Worm (Caenorhabditis elegans) whole organism, early embryonic: ENCODE measurements around the gene xol-1.

Experiments used
- B0310.2 ChIP-seq: sonication (generic microtip); optimal IDR thresholded peaks from 2 replicates; lab custom pipeline; 2016; ENCODE audit warnings: mild to moderate bottlenecking, missing genetic modification characterization, missing compliant biosample characterization
- F13C5.2 ChIP-seq: sonication (generic microtip); optimal IDR thresholded peaks from 2 replicates; lab custom pipeline; 2017; ENCODE audit warnings: mild to moderate bottlenecking, missing genetic modification characterization, inconsistent platforms, missing compliant biosample characterization
- aly-1 ChIP-seq: sonication (generic microtip); optimal IDR thresholded peaks from 2 replicates; lab custom pipeline; 2016; ENCODE audit warnings: missing genetic modification characterization, missing compliant biosample characterization
- ama-1 ChIP-seq: fragments of 150-350 bp; optimal IDR thresholded peaks from 2 replicates; lab custom pipeline; 2014
- ceh-13 ChIP-seq: fragments of 200-800 bp; sonication (Bioruptor generic); optimal IDR thresholded peaks from 2 replicates; lab custom pipeline; 2018; ENCODE audit warnings: mild to moderate bottlenecking, missing genetic modification characterization, missing compliant biosample characterization
- ceh-36 ChIP-seq: sonication (generic microtip); optimal IDR thresholded peaks from 2 replicates; lab custom pipeline; 2016; ENCODE audit warnings: missing genetic modification characterization, inconsistent platforms, missing compliant biosample characterization
- ets-7 ChIP-seq: sonication (generic microtip); optimal IDR thresholded peaks from 2 replicates; lab custom pipeline; 2016; ENCODE audit warnings: missing genotype, missing genetic modification characterization, missing compliant biosample characterization
- flt-1 ChIP-seq: fragments of 200-800 bp; sonication (Bioruptor generic); IDR thresholded peaks from 2 replicates; pipeline ENCODE4 v1.3.6; 2022; ENCODE audit warnings: missing genetic modification characterization, missing compliant biosample characterization
- hmbx-1 ChIP-seq: sonication (generic microtip); optimal IDR thresholded peaks from 2 replicates; lab custom pipeline; 2016; ENCODE audit warnings: mild to moderate bottlenecking, missing genetic modification characterization, missing compliant biosample characterization
- hmg-4 ChIP-seq: fragments of 200-800 bp; sonication (Bioruptor generic); optimal IDR thresholded peaks from 2 replicates; lab custom pipeline; 2018; ENCODE audit warnings: mild to moderate bottlenecking, missing genetic modification characterization, missing compliant biosample characterization
- hnd-1 ChIP-seq: sonication (generic microtip); optimal IDR thresholded peaks from 2 replicates; lab custom pipeline; 2016; ENCODE audit warnings: missing genetic modification characterization, missing compliant biosample characterization
- pes-1 ChIP-seq: fragments of 200-800 bp; sonication (Bioruptor generic); IDR thresholded peaks from 2 replicates; pipeline ENCODE4 v1.3.6; 2022; ENCODE audit warnings: missing genetic modification reagents, missing genetic modification characterization, missing compliant biosample characterization
- scrt-1 ChIP-seq: fragments of 200-800 bp; sonication (Bioruptor generic); IDR thresholded peaks from 2 replicates; pipeline ENCODE4 v1.3.6; 2022; ENCODE audit warnings: missing genetic modification characterization, missing compliant biosample characterization
- sea-1 ChIP-seq: fragments of 200-800 bp; sonication (Bioruptor generic); conservative IDR thresholded peaks from 2 replicates; pipeline ENCODE4 v1.3.6; 2022; ENCODE audit warnings: missing genetic modification characterization, missing compliant biosample characterization
- tbx-11 ChIP-seq: fragments of 200-800 bp; sonication (Bioruptor generic); IDR thresholded peaks from 2 replicates; pipeline ENCODE4 v1.3.6; 2022; ENCODE audit warnings: missing genetic modification characterization, missing compliant biosample characterization
- tbx-37 ChIP-seq: fragments of 200-800 bp; sonication (Bioruptor generic); conservative IDR thresholded peaks from 2 replicates; pipeline ENCODE4 v1.3.6; 2022; ENCODE audit warnings: missing genetic modification reagents, missing genetic modification characterization, missing compliant biosample characterization
- tra-4 ChIP-seq: sonication (generic microtip); optimal IDR thresholded peaks from 2 replicates; lab custom pipeline; 2017; ENCODE audit warnings: missing genetic modification characterization, missing compliant biosample characterization

The xol-1 gene

ce11 chrX:8083330-8083729, 42.2 kb downstream of the xol-1 start:
- no peak for TF ChIP-seq tbx-37 (GFP tag; lab: Robert Waterston, UW)

ce11 chrX:8083919-8084318, 42.8 kb downstream of the xol-1 start, which contains the start of gene K07E3.4:
TSS of gene K07E3.4 (minus strand) at chrX:8084018.
- TF ChIP-seq ets-7 (tag; lab: Kevin White, UChicago) (no peak), tbx-11 (GFP tag; lab: Robert Waterston, UW) (no peak), pes-1 (GFP tag; lab: Robert Waterston, UW) (no peak), scrt-1 (GFP tag; lab: Robert Waterston, UW) (no peak), hmbx-1 (tag; lab: Kevin White, UChicago) (no peak), hnd-1 (no peak), sea-1 (GFP tag; lab: Robert Waterston, UW) (no peak), flt-1 (no peak), ceh-36 (no peak)

ce11 chrX:8084669-8085068, 43.6 kb downstream of the xol-1 start:
- TF ChIP-seq ceh-36 (no peak), scrt-1 (GFP tag; lab: Robert Waterston, UW) (no peak), tbx-11 (GFP tag; lab: Robert Waterston, UW) (no peak), B0310.2 (tag; lab: Kevin White, UChicago) (no peak), ets-7 (tag; lab: Kevin White, UChicago) (no peak), flt-1 (no peak)

ce11 chrX:8086450-8086724, 45.3 kb downstream of the xol-1 start, which contains the start of gene dao-3:
TSS of gene dao-3 (minus strand) at chrX:8086550.
- TF ChIP-seq ceh-13 = no peak

DNA sequence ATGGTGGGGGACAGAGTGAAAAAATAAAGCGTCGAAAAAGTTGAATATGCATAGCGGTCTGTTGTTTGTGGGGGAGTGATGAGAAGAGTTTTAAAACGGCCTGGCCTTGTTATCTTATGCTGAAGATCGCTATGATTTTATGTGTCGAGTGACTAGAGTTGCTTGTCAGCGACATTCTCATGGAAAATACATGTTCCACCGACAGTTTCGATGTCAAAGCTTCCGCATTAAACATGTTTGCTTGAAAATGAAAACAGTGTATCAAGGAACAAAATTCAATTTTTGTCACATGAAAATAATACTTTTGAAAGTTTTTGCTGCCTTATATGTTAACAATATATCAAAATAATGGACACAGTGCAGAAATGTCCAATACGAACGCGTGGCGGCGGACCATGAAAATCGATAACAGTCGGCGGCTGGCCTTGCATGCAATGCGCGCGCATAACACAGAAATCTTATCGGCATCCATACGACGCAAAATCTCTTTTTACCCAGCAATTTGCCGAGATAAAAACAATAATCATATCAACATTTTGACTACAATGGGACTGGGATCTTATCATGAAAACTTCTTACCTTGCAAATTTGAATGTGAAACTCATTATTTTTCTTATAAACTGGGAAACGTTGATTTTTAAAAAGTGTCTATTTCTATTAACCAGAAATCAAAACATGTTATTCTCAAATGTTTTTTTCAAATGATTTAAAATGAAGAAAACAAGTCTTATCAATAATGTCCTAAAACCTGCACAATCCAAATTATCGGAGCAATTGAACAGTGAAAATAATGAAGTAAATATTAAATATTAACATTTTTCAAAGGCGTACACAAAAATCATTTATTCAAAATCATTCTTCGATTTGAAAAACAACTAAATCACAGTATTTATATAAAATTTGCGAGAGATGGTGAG, 45.9 kb downstream of the xol-1 start:
- TF ChIP-seq ets-7 (tag; lab: Kevin White, UChicago) = no peak
- TF ChIP-seq tbx-37 (GFP tag; lab: Robert Waterston, UW) = no peak
- no peak for TF ChIP-seq ceh-13
- no peak for TF ChIP-seq scrt-1 (GFP tag; lab: Robert Waterston, UW)
- no peak for TF ChIP-seq F13C5.2 (tag; lab: Kevin White, UChicago)
- no peak for TF ChIP-seq flt-1
- TF ChIP-seq pes-1 (GFP tag; lab: Robert Waterston, UW) = no peak
- no peak for TF ChIP-seq tbx-11 (GFP tag; lab: Robert Waterston, UW)
- no peak for TF ChIP-seq tra-4 (tag; lab: Kevin White, UChicago)
- no peak for TF ChIP-seq hmg-4 (GFP tag; lab: Kevin White, UChicago)
- TF ChIP-seq ceh-36 = no peak
- TF ChIP-seq sea-1 (GFP tag; lab: Robert Waterston, UW) = no peak
- TF ChIP-seq B0310.2 (tag; lab: Kevin White, UChicago) = no peak
- TF ChIP-seq hnd-1 = no peak
- TF ChIP-seq aly-1 = no peak
- TF ChIP-seq ama-1 (lab: Kevin White, UChicago) = no peak

DNA sequence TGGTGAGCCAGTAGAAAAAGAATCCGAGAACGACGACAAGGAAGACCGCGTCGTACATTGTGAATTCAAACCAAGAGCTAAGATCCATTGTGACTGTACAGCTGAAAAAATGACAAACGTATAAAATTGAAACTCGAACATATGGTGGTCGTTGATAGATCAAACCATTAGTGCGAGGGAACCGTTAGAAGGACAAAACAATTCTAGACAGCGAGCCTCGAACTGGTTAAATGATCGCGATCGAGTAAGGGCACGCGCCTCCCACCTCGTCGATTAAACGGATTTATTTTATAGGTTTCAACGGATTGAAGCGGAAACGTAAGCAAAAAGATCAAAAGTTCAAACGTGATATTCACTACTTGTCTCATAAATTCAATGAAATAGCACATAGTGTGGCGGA, 47.4 kb downstream of the xol-1 start, which contains the start of gene vem-1:
TSS of gene vem-1 (minus strand) at position 101 of the 400 bp plus-strand sequence.
- TF ChIP-seq ceh-13 (no peak), sea-1 (GFP tag; lab: Robert Waterston, UW) (no peak), tra-4 (tag; lab: Kevin White, UChicago) (no peak), pes-1 (GFP tag; lab: Robert Waterston, UW) (no peak), hmg-4 (GFP tag; lab: Kevin White, UChicago) (no peak), aly-1 (no peak), flt-1 (no peak), tbx-11 (GFP tag; lab: Robert Waterston, UW) (no peak), ama-1 (lab: Kevin White, UChicago) (no peak), ceh-36 (no peak)

DNA sequence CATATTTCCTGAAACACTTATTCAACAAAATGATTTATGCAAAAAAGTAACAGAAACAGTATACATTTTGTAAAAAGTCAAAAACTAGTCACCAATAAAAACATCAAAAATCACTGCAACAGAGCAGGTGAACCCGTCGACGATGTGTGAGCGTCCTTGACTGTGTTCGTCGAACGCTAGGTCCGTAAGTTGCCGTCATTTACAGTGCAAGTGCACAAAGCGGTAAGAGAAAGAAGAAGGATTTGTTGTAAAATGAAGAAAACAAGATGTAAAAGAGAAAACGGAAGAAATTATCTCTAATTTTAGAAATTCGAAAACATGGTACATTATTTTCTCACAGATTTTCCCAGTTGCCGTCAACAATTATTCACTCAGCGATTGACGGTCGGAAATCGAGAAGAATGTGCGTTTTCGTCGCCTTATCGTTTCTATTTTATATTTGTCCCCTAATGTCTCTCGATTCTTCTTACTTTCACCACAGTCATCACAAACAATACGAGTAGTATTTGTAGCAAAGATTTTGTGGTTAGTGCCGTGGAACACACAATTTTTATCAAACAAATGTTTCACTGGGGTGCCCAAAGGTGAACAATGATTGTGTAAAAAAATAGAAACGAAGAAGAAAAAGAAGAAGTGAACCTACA, 48.3 kb downstream of the xol-1 start:
- TF ChIP-seq pes-1 (GFP tag; lab: Robert Waterston, UW) (no peak), aly-1 (no peak), ama-1 (lab: Kevin White, UChicago) (no peak), flt-1 (no peak)

DNA sequence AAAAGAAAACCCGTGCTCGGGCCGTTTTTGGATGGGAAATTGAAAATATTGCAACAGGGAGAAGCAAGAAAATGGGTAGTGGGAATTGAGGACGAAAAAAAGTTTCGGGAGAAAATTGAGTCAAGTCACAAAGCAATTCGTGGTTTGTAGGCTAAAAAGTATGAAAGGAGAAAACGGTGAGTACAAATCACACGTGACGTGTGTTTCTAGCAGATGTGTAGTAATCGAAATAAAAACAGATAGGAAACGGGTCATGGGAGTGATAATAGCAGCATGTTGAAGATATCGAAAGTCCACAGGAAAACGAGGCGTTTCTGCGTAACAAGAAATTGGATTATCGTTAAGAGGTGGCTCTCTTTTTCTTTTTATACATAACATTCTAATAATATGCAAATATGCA, 48.8 kb downstream of the xol-1 start:
- TF ChIP-seq ama-1 (lab: Kevin White, UChicago) (no peak), ceh-36 (no peak)
